Fruit fly (Drosophila melanogaster) Kc167 (cell line): Measurements from ENCODE around the gene CG33947.

Experiments used
- h ChIP-seq: fragments of >200 bp; optimal IDR thresholded peaks from 3 replicates; lab custom pipeline; 2018; ENCODE audit warnings: missing external identifiers
- psq ChIP-seq: fragments of >200 bp; optimal IDR thresholded peaks from 2 replicates; lab custom pipeline; 2017; ENCODE audit warnings: missing external identifiers

DNA sequence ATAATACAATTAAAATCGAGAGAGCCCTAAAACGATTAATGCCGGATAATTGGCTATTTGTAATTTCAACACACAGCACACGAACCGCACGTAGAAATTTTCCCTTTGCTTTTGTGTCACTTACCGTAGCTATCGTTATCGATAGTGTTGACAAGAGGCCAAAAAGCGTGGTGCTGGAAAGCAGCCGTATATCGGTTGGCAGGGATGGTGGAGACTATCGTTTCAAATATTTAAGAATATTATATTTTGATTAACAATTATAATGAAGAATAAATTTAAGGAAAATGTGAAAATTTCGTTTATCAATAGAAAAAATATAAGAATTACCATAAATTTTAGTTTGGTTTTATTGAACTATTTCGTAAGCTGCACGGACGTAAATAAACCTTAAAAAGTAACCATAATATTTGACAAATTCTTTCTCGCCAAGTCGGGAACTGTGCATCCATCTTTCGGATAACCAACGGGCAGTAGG is 3.2 kb upstream of the CG33947 start, which contains the start of gene JIL-1:
- TF ChIP-seq psq (lab: Kevin White, UChicago) (no peak), h (lab: Kevin White, UChicago) (no peak)
